Fruit fly (Drosophila melanogaster) whole organism, pupa: ENCODE data around the gene CDase.

Experiments
- CG10348 ChIP-seq: fragments of 200-800 bp; sonication (Bioruptor generic); IDR thresholded peaks from 2 replicates; pipeline ENCODE4 v1.3.6; 2022; ENCODE audit warnings: missing biosample characterization, missing genetic modification characterization
- CG12605 ChIP-seq: fragments of 200-800 bp; sonication (Bioruptor generic); IDR thresholded peaks from 2 replicates; pipeline ENCODE4 v1.3.6; 2022; ENCODE audit warnings: missing biosample characterization, missing genetic modification characterization
- CG13204 ChIP-seq: fragments of 200-800 bp; sonication (Bioruptor generic); optimal IDR thresholded peaks from 2 replicates; lab custom pipeline; 2018; ENCODE audit warnings: missing biosample characterization, mild to moderate bottlenecking, missing genetic modification characterization, moderate library complexity
- CG14655 ChIP-seq: fragments of 200-800 bp; sonication (Bioruptor generic); optimal IDR thresholded peaks from 3 replicates; lab custom pipeline; 2017; ENCODE audit warnings: mild to moderate bottlenecking, missing biosample characterization, missing genetic modification reagents, missing genetic modification characterization
- CG15710 ChIP-seq: fragments of 200-800 bp; sonication (Bioruptor generic); optimal IDR thresholded peaks from 2 replicates; lab custom pipeline; 2018; ENCODE audit warnings: missing biosample characterization, mild to moderate bottlenecking, missing genetic modification characterization, moderate library complexity
- CG17806 ChIP-seq: fragments of 200-800 bp; sonication (Bioruptor generic); optimal IDR thresholded peaks from 2 replicates; lab custom pipeline; 2018; ENCODE audit warnings: missing biosample characterization, mild to moderate bottlenecking, missing genetic modification characterization, moderate library complexity
- CG32121 ChIP-seq: fragments of 200-800 bp; sonication (Bioruptor generic); IDR thresholded peaks from 2 replicates; pipeline ENCODE4 v1.3.6; 2022; ENCODE audit warnings: missing biosample characterization, missing genetic modification characterization
- CG34367 ChIP-seq: fragments of 200-800 bp; sonication (Bioruptor generic); optimal IDR thresholded peaks from 2 replicates; lab custom pipeline; 2018; ENCODE audit warnings: missing biosample characterization, mild to moderate bottlenecking, missing genetic modification characterization
- CG4496 ChIP-seq: fragments of 200-800 bp; sonication (Bioruptor generic); IDR thresholded peaks from 3 replicates; pipeline ENCODE4 v1.3.6; 2022; ENCODE audit warnings: missing biosample characterization, missing genetic modification characterization
- CG8159 ChIP-seq: fragments of 200-800 bp; sonication (Bioruptor generic); optimal IDR thresholded peaks from 3 replicates; lab custom pipeline; 2018; ENCODE audit warnings: missing biosample characterization, mild to moderate bottlenecking, missing genetic modification characterization, moderate library complexity
- CG8301 ChIP-seq: fragments of 200-800 bp; sonication (Bioruptor generic); optimal IDR thresholded peaks from 2 replicates; lab custom pipeline; 2018; ENCODE audit warnings: missing biosample characterization, mild to moderate bottlenecking, missing genetic modification characterization
- CG9948 ChIP-seq: fragments of 200-800 bp; sonication (Bioruptor generic); optimal IDR thresholded peaks from 2 replicates; lab custom pipeline; 2018; ENCODE audit warnings: missing biosample characterization, mild to moderate bottlenecking, missing genetic modification characterization, moderate library complexity
- D1 ChIP-seq: fragments of 200-800 bp; sonication (Bioruptor generic); optimal IDR thresholded peaks from 2 replicates; lab custom pipeline; 2018; ENCODE audit warnings: missing biosample characterization, mild to moderate bottlenecking, missing genetic modification characterization, moderate library complexity
- EcR ChIP-seq: fragments of 200-800 bp; sonication (Bioruptor generic); optimal IDR thresholded peaks from 3 replicates; lab custom pipeline; 2019; ENCODE audit warnings: missing biosample characterization, missing genetic modification characterization, mild to moderate bottlenecking, moderate library complexity, missing genetic modification reagents
- Ets98B ChIP-seq: fragments of 200-800 bp; sonication (Bioruptor generic); IDR thresholded peaks from 2 replicates; pipeline ENCODE4 v1.3.6; 2022; ENCODE audit warnings: missing biosample characterization, missing genetic modification characterization
- Pif1A ChIP-seq: fragments of 200-800 bp; sonication (Bioruptor generic); optimal IDR thresholded peaks from 3 replicates; lab custom pipeline; 2016; ENCODE audit warnings: missing biosample characterization, missing genetic modification characterization
- Pif1B ChIP-seq: fragments of 200-800 bp; sonication (Bioruptor generic); optimal IDR thresholded peaks from 3 replicates; lab custom pipeline; 2016; ENCODE audit warnings: missing biosample characterization, missing genetic modification characterization
- Snoo ChIP-seq: fragments of 200-800 bp; sonication (Bioruptor generic); optimal IDR thresholded peaks from 3 replicates; lab custom pipeline; 2017; ENCODE audit warnings: missing biosample characterization, mild to moderate bottlenecking, missing genetic modification characterization, inconsistent platforms
- fd96Ca ChIP-seq: fragments of 200-800 bp; sonication (Bioruptor generic); IDR thresholded peaks from 3 replicates; pipeline ENCODE4 v1.3.6; 2022; ENCODE audit warnings: missing biosample characterization, missing genetic modification characterization
- gl ChIP-seq: fragments of 200-800 bp; sonication (Bioruptor generic); optimal IDR thresholded peaks from 2 replicates; lab custom pipeline; 2018; ENCODE audit warnings: missing biosample characterization, mild to moderate bottlenecking, missing genetic modification characterization
- rn ChIP-seq: fragments of 200-800 bp; sonication (Bioruptor generic); IDR thresholded peaks from 2 replicates; pipeline ENCODE4 v1.3.6; 2022; ENCODE audit warnings: missing biosample characterization, missing genetic modification characterization

The CDase gene

DNA sequence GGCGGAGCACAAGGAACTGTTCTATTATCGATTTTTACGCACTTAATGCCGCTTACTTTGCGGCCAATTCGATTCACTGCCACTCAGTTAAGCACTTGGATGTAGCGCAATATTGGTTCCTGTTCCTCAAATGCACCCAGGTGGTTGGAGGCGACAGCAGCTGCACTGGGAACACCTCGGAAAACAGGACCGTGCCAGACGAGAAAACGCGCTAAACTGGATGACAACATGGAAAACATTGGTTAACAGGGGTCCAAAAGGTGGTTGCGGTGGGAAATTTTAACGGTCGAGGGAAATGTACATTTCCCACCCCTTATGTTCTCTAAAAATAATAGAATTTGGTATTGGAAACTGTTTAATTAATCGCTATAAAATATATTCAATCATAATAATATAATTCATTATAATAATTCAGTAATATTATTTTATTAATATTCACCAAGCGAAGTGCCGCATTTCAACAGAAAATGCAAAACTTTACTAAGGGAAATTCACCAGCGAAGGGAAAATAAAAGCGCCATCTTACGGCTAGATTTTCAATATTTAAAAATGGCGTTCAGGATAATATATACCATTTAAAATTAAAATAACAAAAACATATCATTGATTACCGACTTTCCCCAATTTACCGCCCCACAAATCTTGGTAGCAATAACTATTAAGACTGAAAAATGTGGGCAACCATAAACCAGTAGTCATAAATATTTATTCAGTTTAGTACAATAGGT, 3.3 kb upstream of the CDase start, which contains the start of gene aralar1:
aralar1 (minus strand) TSS at position 51 of the 728 bp plus-strand sequence.
- TF ChIP-seq CG32121 (GFP tag; lab: Robert Waterston, UW) (no peak), rn (GFP tag; lab: Robert Waterston, UW) (no peak), CG8301 (tag; lab: Kevin White, UChicago) (no peak), Pif1B (no peak)

DNA sequence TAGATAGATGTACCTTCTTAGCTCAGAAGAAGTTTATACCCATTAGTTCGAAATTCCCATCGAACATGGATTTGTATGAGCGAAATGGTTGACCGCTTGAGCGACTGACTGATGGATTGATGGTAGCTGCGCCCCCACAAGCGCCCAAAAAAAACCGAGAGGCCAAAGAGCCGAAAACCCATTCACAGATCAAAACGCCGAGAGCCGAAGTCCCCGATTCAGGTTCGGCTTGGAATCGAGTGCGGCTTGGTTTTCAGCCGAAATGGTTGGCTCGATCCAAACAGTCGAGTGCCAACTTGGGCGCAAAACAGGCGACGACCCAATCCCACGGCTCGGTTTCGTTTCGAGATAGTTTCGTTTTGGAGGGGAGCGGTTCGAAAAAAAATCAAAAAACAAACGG, 866 bp downstream of the CDase start:
- 0 out of 2 replicates have a peak, but pooled peaks have one; percentile 41 for TF ChIP-seq CG32121 (GFP tag; lab: Robert Waterston, UW)
- 0 out of 3 replicates have a peak, but pooled peaks have one; percentile 13 for TF ChIP-seq CG4496 (GFP tag; lab: Robert Waterston, UW)
- no peak for TF ChIP-seq CG8301 (tag; lab: Kevin White, UChicago)

DNA sequence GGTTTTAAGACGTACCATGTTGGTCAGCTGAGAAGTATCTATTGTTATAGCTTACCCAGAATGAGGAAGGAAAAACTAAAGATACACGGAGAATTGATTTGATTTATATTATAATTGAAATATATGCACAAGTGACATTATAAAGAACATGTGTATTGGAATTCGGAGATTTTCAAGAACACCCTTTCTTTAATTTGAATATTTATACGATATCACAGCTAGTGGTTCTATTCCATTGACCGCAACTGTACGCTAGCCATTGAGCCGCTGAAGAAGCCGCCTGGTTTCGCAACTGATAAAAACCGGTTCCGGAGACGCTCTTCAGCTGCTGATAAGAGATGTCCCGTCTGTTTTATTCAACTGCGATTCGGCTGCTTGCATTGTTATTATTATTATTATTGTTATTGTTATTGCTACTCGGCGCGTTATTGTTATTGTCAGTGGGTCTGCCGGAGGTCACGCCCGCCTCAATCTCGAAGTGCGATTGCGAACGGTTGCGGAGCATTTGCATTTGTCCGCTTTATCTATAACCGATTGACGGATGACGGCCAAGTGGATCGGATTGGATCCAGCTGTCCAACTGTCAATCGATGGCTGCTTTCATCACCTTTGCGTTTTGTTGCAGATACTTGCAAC, 2.4 kb downstream of the CDase start:
- TF ChIP-seq CG8159 (tag; lab: Kevin White, UChicago) (peak; percentile 66), CG12605 (GFP tag; lab: Robert Waterston, UW) (peak; percentile 65), CG13204 (peak; percentile 59), Pif1B (peak; percentile 48), CG14655 (GFP tag; lab: Kevin White, UChicago) (no peak), CG17806 (peak; percentile 58), fd96Ca (GFP tag; lab: Robert Waterston, UW) (no peak), CG34367 (tag; lab: Kevin White, UChicago) (peak; percentile 58), Ets98B (GFP tag; lab: Robert Waterston, UW) (peak; percentile 56; the same call in 1 of the 2 replicates), rn (GFP tag; lab: Robert Waterston, UW) (no peak), CG15710 (tag; lab: Kevin White, UChicago) (peak; percentile 67), Pif1A (GFP tag; lab: Kevin White, UChicago) (no peak), CG10348 (GFP tag; lab: Robert Waterston, UW) (no peak), CG4496 (GFP tag; lab: Robert Waterston, UW) (peak; percentile 41; the same call in 2 of the 3 replicates), gl (tag; lab: Kevin White, UChicago) (no peak), EcR (peak; percentile 58), D1 (no peak), CG9948 (tag; lab: Kevin White, UChicago) (peak; percentile 55), CG32121 (GFP tag; lab: Robert Waterston, UW) (peak; percentile 63), Snoo (tag; lab: Kevin White, UChicago) (peak; percentile 36), CG8301 (tag; lab: Kevin White, UChicago) (peak; percentile 63)
- TF ChIP-seq, all 21 proteins: peak for 14

DNA sequence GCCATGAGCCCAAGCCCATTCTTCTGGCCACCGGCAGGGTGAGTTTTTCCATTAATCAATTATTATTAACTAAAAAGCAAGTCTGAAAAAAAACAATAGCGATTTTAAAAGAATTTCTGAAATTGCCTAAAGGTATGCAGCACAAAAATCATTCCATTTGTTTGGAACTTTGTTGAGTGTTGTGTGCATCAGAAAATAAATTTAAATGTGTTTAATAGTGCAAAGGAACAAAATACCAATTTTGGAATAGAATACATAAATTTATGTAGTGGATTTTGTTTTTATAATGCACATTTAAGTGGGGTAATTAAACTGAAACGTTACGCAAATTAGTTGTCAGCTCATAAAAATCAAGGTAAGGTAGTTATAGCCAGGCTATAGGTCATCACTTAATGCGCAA, 4.9 kb downstream of the CDase start:
- TF ChIP-seq rn (GFP tag; lab: Robert Waterston, UW) (no peak), CG14655 (GFP tag; lab: Kevin White, UChicago) (no peak), fd96Ca (GFP tag; lab: Robert Waterston, UW) (no peak)
- TF ChIP-seq, all 21 proteins: peak for 0

dm6 chr3R:30465775-30466494, 6.6 kb downstream of the CDase start, which contains the start of gene PH4alphaEFB:
Gene PH4alphaEFB (plus strand): TSS chr3R:30466050.
- no peak for TF ChIP-seq CG32121 (GFP tag; lab: Robert Waterston, UW)
- TF ChIP-seq EcR = peak; percentile 72
- TF ChIP-seq CG12605 (GFP tag; lab: Robert Waterston, UW) = peak; percentile 53; the same call in 1 of the 2 replicates
- no peak for TF ChIP-seq CG14655 (GFP tag; lab: Kevin White, UChicago)
- no peak for TF ChIP-seq CG13204
- TF ChIP-seq gl (tag; lab: Kevin White, UChicago) = peak; percentile 1
- no peak for TF ChIP-seq CG9948 (tag; lab: Kevin White, UChicago)
- no peak for TF ChIP-seq rn (GFP tag; lab: Robert Waterston, UW)
- no peak for TF ChIP-seq CG10348 (GFP tag; lab: Robert Waterston, UW)
- TF ChIP-seq CG8159 (tag; lab: Kevin White, UChicago) = no peak

DNA sequence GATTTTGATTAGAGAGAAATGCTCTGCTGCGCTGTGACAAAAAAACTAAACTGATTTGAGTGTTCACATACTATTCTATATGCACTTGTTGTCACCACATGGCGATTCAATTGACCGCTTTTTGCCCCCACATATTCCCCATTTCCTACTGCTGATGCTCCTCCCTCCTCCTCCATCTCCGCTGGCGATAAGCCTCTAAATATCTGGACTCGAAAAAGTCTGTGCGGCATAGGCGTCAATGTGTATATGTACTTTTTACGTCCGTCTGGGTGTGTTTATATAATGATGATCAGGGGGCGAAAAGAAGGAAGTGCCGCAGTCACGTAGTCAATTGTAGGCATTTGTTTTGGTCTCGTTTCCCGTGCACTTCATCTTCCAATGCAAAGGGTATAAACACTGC, 7.2 kb downstream of the CDase start:
- TF ChIP-seq CG8301 (tag; lab: Kevin White, UChicago) (no peak), CG4496 (GFP tag; lab: Robert Waterston, UW) (peak; percentile 14; the same call in 1 of the 3 replicates), fd96Ca (GFP tag; lab: Robert Waterston, UW) (peak; percentile 38; the same call in 1 of the 3 replicates), CG32121 (GFP tag; lab: Robert Waterston, UW) (no peak)
